Fruit fly (Drosophila melanogaster) whole organism, embryonic: ENCODE measurements around the gene CG6067.

ENCODE experiments used
- ATbp ChIP-seq: fragments of 200-800 bp; sonication (Bioruptor generic); optimal IDR thresholded peaks from 2 replicates; lab custom pipeline; 2017; ENCODE audit warnings: missing biosample characterization, mild to moderate bottlenecking, missing genetic modification characterization, missing genetic modification reagents
- CG10543 ChIP-seq: fragments of 200-800 bp; sonication (Bioruptor generic); optimal IDR thresholded peaks from 3 replicates; lab custom pipeline; 2017; ENCODE audit warnings: missing biosample characterization, mild to moderate bottlenecking, missing genetic modification characterization, moderate library complexity
- CG11085 ChIP-seq: fragments of 200-800 bp; sonication (Bioruptor generic); IDR thresholded peaks from 2 replicates; pipeline ENCODE4 v1.3.6; 2022; ENCODE audit warnings: missing biosample characterization, missing genetic modification characterization
- CG12071 ChIP-seq: fragments of 200-800 bp; sonication (Bioruptor generic); optimal IDR thresholded peaks from 3 replicates; lab custom pipeline; 2018; ENCODE audit warnings: missing biosample characterization, mild to moderate bottlenecking, missing genetic modification characterization
- CG14710 ChIP-seq: fragments of 200-800 bp; sonication (Bioruptor generic); optimal IDR thresholded peaks from 3 replicates; lab custom pipeline; 2019; ENCODE audit warnings: missing biosample characterization, mild to moderate bottlenecking, missing genetic modification characterization, moderate library complexity
- CG1792 ChIP-seq: fragments of 200-800 bp; sonication (Bioruptor generic); optimal IDR thresholded peaks from 2 replicates; lab custom pipeline; 2016; ENCODE audit warnings: missing biosample characterization, missing genetic modification characterization
- CG18599 ChIP-seq: fragments of 200-800 bp; sonication (Bioruptor generic); optimal IDR thresholded peaks from 3 replicates; lab custom pipeline; 2017; ENCODE audit warnings: missing biosample characterization, missing genetic modification characterization, mild to moderate bottlenecking, moderate library complexity, missing genetic modification reagents
- CG30403 ChIP-seq: fragments of 200-800 bp; sonication (Bioruptor generic); optimal IDR thresholded peaks from 3 replicates; lab custom pipeline; 2016; ENCODE audit warnings: missing biosample characterization, missing genetic modification characterization
- CG31365 ChIP-seq: fragments of 200-800 bp; sonication (Bioruptor generic); optimal IDR thresholded peaks from 2 replicates; lab custom pipeline; 2018; ENCODE audit warnings: missing biosample characterization, mild to moderate bottlenecking, missing genetic modification characterization
- CG43689 ChIP-seq: fragments of 200-800 bp; sonication (Bioruptor generic); IDR thresholded peaks from 2 replicates; pipeline ENCODE4 v1.3.6; 2022; ENCODE audit warnings: missing biosample characterization, missing genetic modification characterization
- CG7839 ChIP-seq: fragments of 200-800 bp; sonication (Bioruptor generic); optimal IDR thresholded peaks from 3 replicates; lab custom pipeline; 2018; ENCODE audit warnings: missing biosample characterization, mild to moderate bottlenecking, missing genetic modification characterization, moderate library complexity
- CG7987 ChIP-seq: fragments of 200-800 bp; sonication (Bioruptor generic); optimal IDR thresholded peaks from 2 replicates; lab custom pipeline; 2018; ENCODE audit warnings: missing biosample characterization, mild to moderate bottlenecking, missing genetic modification characterization, moderate library complexity
- Chrac-16 ChIP-seq: fragments of 200-800 bp; sonication (Bioruptor generic); optimal IDR thresholded peaks from 3 replicates; lab custom pipeline; 2016; ENCODE audit warnings: missing biosample characterization, missing genetic modification characterization
- D ChIP-seq, 2 experiments: fragments of 200-800 bp in 1 of 2; fragments of >200 bp in 1 of 2; sonication (Bioruptor generic) in 1 of 2; optimal IDR thresholded peaks; 2 replicates in 1 of 2; 3 replicates in 1 of 2; lab custom pipeline; 2017; ENCODE audit warnings: mild to moderate bottlenecking in 1 of 2, missing biosample characterization in 1 of 2, missing genetic modification characterization in 1 of 2, missing genetic modification reagents in 1 of 2
- Dll ChIP-seq: fragments of 200-800 bp; sonication (Bioruptor generic); IDR thresholded peaks from 4 replicates; pipeline ENCODE4 v1.3.6; 2022; ENCODE audit warnings: missing biosample characterization, missing genetic modification characterization; ENCODE audit not compliant: partially characterized antibody
- Dp ChIP-seq: fragments of 200-800 bp; sonication (Bioruptor generic); optimal IDR thresholded peaks from 2 replicates; lab custom pipeline; 2018; ENCODE audit warnings: missing biosample characterization, mild to moderate bottlenecking, missing genetic modification characterization, moderate library complexity
- Hr39 ChIP-seq: fragments of >200 bp; optimal IDR thresholded peaks from 2 replicates; lab custom pipeline; 2017
- Hsf ChIP-seq: fragments of 200-800 bp; sonication (Bioruptor generic); optimal IDR thresholded peaks from 3 replicates; lab custom pipeline; 2016; ENCODE audit warnings: missing biosample characterization, missing genetic modification characterization
- Med ChIP-seq: fragments of 200-800 bp; sonication (Bioruptor generic); peaks from one replicate; lab custom pipeline; 2016; ENCODE audit warnings: missing biosample characterization, missing genetic modification characterization, mild to moderate bottlenecking, inconsistent platforms, moderate library complexity
- NfI ChIP-seq: fragments of 200-800 bp; sonication (Bioruptor generic); optimal IDR thresholded peaks from 3 replicates; lab custom pipeline; 2018; ENCODE audit warnings: missing biosample characterization, mild to moderate bottlenecking, missing genetic modification characterization, moderate library complexity
- Oli ChIP-seq: fragments of 200-800 bp; sonication (Bioruptor generic); optimal IDR thresholded peaks from 2 replicates; lab custom pipeline; 2018; ENCODE audit warnings: missing biosample characterization, mild to moderate bottlenecking, missing genetic modification characterization, moderate library complexity
- Rx ChIP-seq: fragments of 200-800 bp; sonication (Bioruptor generic); IDR thresholded peaks from 2 replicates; pipeline ENCODE4 v1.3.6; 2022; ENCODE audit warnings: missing biosample characterization, missing genetic modification characterization
- Taf1 ChIP-seq: fragments of 200-800 bp; sonication (Bioruptor generic); IDR thresholded peaks from 2 replicates; pipeline ENCODE4 v1.3.6; 2022; ENCODE audit warnings: missing biosample characterization, missing genetic modification characterization
- Trl ChIP-seq, 3 experiments: fragments of >200 bp in 2 of 3; fragments of 200-800 bp in 1 of 3; sonication (Bioruptor generic) in 1 of 3; optimal IDR thresholded peaks; 2 replicates in 1 of 3; 3 replicates in 2 of 3; lab custom pipeline; 2016 to 2017; ENCODE audit warnings: missing biosample characterization in 1 of 3, missing genetic modification characterization in 1 of 3
- al ChIP-seq: fragments of 200-800 bp; sonication (Bioruptor generic); IDR thresholded peaks from 2 replicates; pipeline ENCODE4 v1.3.6; 2022; ENCODE audit warnings: missing biosample characterization, missing genetic modification characterization
- dysf ChIP-seq: fragments of 200-800 bp; sonication (Bioruptor generic); IDR thresholded peaks from 3 replicates; pipeline ENCODE4 v1.3.6; 2022; ENCODE audit warnings: missing biosample characterization, missing genetic modification characterization
- en ChIP-seq: fragments of 200-800 bp; sonication (Bioruptor generic); optimal IDR thresholded peaks from 2 replicates; lab custom pipeline; 2016; ENCODE audit warnings: missing biosample characterization, missing genetic modification characterization
- gem ChIP-seq: fragments of 200-800 bp; sonication (Bioruptor generic); optimal IDR thresholded peaks from 2 replicates; lab custom pipeline; 2019; ENCODE audit warnings: missing biosample characterization, mild to moderate bottlenecking, missing genetic modification characterization, moderate library complexity
- hkb ChIP-seq, 2 experiments: fragments of 200-800 bp in 1 of 2; fragments of >200 bp in 1 of 2; sonication (Bioruptor generic) in 1 of 2; IDR thresholded peaks in 1 of 2; optimal IDR thresholded peaks in 1 of 2; 2 replicates each; pipeline versions ENCODE4 v1.3.6 to Lab custom; 2017 to 2022; ENCODE audit warnings: missing biosample characterization in 1 of 2, missing genetic modification characterization in 1 of 2
- hth ChIP-seq: fragments of >200 bp; optimal IDR thresholded peaks from 2 replicates; lab custom pipeline; 2017; ENCODE audit warnings: inconsistent platforms
- mam ChIP-seq: fragments of 200-800 bp; sonication (Bioruptor generic); optimal IDR thresholded peaks from 3 replicates; lab custom pipeline; 2016; ENCODE audit warnings: missing biosample characterization, missing genetic modification characterization
- mld ChIP-seq: fragments of 200-800 bp; sonication (Bioruptor generic); IDR thresholded peaks from 3 replicates; pipeline ENCODE4 v1.3.6; 2022; ENCODE audit warnings: missing biosample characterization, missing genetic modification characterization; ENCODE audit not compliant: partially characterized antibody
- nmo ChIP-seq: fragments of 200-800 bp; sonication (Bioruptor generic); optimal IDR thresholded peaks from 2 replicates; lab custom pipeline; 2018; ENCODE audit warnings: missing biosample characterization, mild to moderate bottlenecking, missing genetic modification characterization, moderate library complexity
- pb ChIP-seq: fragments of 200-800 bp; sonication (Bioruptor generic); optimal IDR thresholded peaks from 3 replicates; lab custom pipeline; 2016; ENCODE audit warnings: missing biosample characterization, missing genetic modification characterization
- pho ChIP-seq: fragments of 200-800 bp; sonication (Bioruptor generic); optimal IDR thresholded peaks from 2 replicates; lab custom pipeline; 2016; ENCODE audit warnings: missing biosample characterization, missing genetic modification characterization
- phol ChIP-seq: fragments of 200-800 bp; sonication (Bioruptor generic); optimal IDR thresholded peaks from 3 replicates; lab custom pipeline; 2018; ENCODE audit warnings: missing biosample characterization, mild to moderate bottlenecking, missing genetic modification characterization, moderate library complexity
- rib ChIP-seq: fragments of 200-800 bp; sonication (Bioruptor generic); IDR thresholded peaks from 2 replicates; pipeline ENCODE4 v1.3.6; 2022; ENCODE audit warnings: missing biosample characterization, missing genetic modification characterization
- scrt ChIP-seq: fragments of 200-800 bp; sonication (Bioruptor generic); optimal IDR thresholded peaks from 2 replicates; lab custom pipeline; 2018; ENCODE audit warnings: missing biosample characterization, mild to moderate bottlenecking, missing genetic modification characterization, moderate library complexity
- sim ChIP-seq: fragments of 200-800 bp; sonication (Bioruptor generic); IDR thresholded peaks from 2 replicates; pipeline ENCODE4 v1.3.6; 2022; ENCODE audit warnings: missing biosample characterization, missing genetic modification characterization
- slp2 ChIP-seq: fragments of 200-800 bp; sonication (Bioruptor generic); optimal IDR thresholded peaks from 2 replicates; lab custom pipeline; 2016; ENCODE audit warnings: missing biosample characterization, missing genetic modification characterization
- ssp ChIP-seq: fragments of 200-800 bp; sonication (Bioruptor generic); IDR thresholded peaks from 2 replicates; pipeline ENCODE4 v1.3.6; 2022; ENCODE audit warnings: missing biosample characterization, missing genetic modification characterization
- tap ChIP-seq: fragments of 200-800 bp; optimal IDR thresholded peaks from 3 replicates; lab custom pipeline; 2019; ENCODE audit warnings: missing biosample characterization, mild to moderate bottlenecking, missing genetic modification characterization, moderate library complexity
- wor ChIP-seq: fragments of 200-800 bp; sonication (Bioruptor generic); IDR thresholded peaks from 2 replicates; pipeline ENCODE4 v1.3.6; 2022; ENCODE audit warnings: missing biosample characterization, missing genetic modification characterization

Gene CG6067

DNA sequence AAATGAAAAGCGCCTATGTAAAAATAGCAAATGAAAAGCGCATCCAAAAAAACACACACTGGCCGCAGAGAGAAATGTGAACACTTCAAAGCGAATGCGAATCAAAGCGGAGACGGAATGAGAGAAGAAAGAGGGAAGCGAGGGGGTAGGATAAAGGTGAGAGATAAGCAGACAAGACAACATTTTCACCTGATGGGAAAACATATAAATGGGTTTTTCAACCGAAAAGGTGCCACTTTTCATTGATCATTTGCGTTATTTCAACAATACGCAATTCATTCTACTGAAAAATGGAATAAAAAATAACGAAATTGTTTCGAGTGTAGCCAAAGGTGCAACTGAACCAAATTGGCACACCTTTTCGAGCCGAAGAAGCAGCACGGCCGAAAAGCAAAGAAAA, 21.7 kb downstream of the CG6067 start (continued):
- peak; percentile 19 for TF ChIP-seq Hsf
- peak; percentile 27 for TF ChIP-seq Oli
- peak; percentile 22 for TF ChIP-seq mam (GFP tag; lab: Kevin White, UChicago)
- no peak for TF ChIP-seq mld (GFP tag; lab: Robert Waterston, UW)
- no peak for TF ChIP-seq Trl (optimal IDR thresholded peaks at IDR 0.05; lab: Kevin White, UChicago)
- TF ChIP-seq Trl (GFP tag; optimal IDR thresholded peaks at IDR 0.05; lab: Kevin White, UChicago): no peak
- 0 out of 2 replicates have a peak, but pooled peaks have one; percentile 10 for TF ChIP-seq al (GFP tag; lab: Robert Waterston, UW)
- no peak for TF ChIP-seq Hr39
- TF ChIP-seq CG18599 (GFP tag; lab: Kevin White, UChicago): peak; percentile 0
- no peak for TF ChIP-seq Dp (GFP tag; lab: Kevin White, UChicago)
- no peak for TF ChIP-seq CG31365
- no peak for TF ChIP-seq pb
- TF ChIP-seq hth (lab: Kevin White, UChicago): no peak
- no peak for TF ChIP-seq ATbp (GFP tag; lab: Kevin White, UChicago)
- no peak for TF ChIP-seq NfI
- no peak for TF ChIP-seq rib (GFP tag; lab: Robert Waterston, UW)
- TF ChIP-seq scrt (GFP tag; lab: Kevin White, UChicago): no peak
- no peak for TF ChIP-seq ssp (GFP tag; lab: Robert Waterston, UW)
- TF ChIP-seq CG12071 (GFP tag; lab: Kevin White, UChicago): no peak
- TF ChIP-seq tap (tag; lab: Kevin White, UChicago): no peak
- no peak for TF ChIP-seq CG7987
- TF ChIP-seq sim (GFP tag; lab: Robert Waterston, UW): no peak
- TF ChIP-seq en (GFP tag; lab: Kevin White, UChicago): no peak
- no peak for TF ChIP-seq CG10543 (GFP tag; lab: Kevin White, UChicago)
- TF ChIP-seq CG11085 (GFP tag; lab: Robert Waterston, UW): no peak
- TF ChIP-seq CG7839: peak; percentile 22
- peak; percentile 22 for TF ChIP-seq CG30403 (GFP tag; lab: Kevin White, UChicago)
- no peak for TF ChIP-seq Dll (GFP tag; lab: Robert Waterston, UW)
- no peak for TF ChIP-seq Taf1 (GFP tag; lab: Robert Waterston, UW)
- no peak for TF ChIP-seq hkb (optimal IDR thresholded peaks at IDR 0.05; lab: Kevin White, UChicago)
- no peak for TF ChIP-seq hkb (GFP tag; IDR thresholded peaks at IDR 0.05; lab: Robert Waterston, UW)
- no peak for TF ChIP-seq nmo
- TF ChIP-seq CG43689 (GFP tag; lab: Robert Waterston, UW): no peak
- peak; percentile 41 for TF ChIP-seq gem (tag; lab: Kevin White, UChicago)
- no peak for TF ChIP-seq slp2 (GFP tag; lab: Kevin White, UChicago)
- no peak for TF ChIP-seq D (optimal IDR thresholded peaks at IDR 0.05; lab: Kevin White, UChicago)
- no peak for TF ChIP-seq D (GFP tag; optimal IDR thresholded peaks at IDR 0.05; lab: Kevin White, UChicago)
- TF ChIP-seq Med (GFP tag; lab: Kevin White, UChicago): peak; percentile 78
- peak; percentile 21 for TF ChIP-seq phol (tag; lab: Kevin White, UChicago)
- no peak for TF ChIP-seq wor
- TF ChIP-seq CG14710 (tag; lab: Kevin White, UChicago): no peak
- TF ChIP-seq Rx (GFP tag; lab: Robert Waterston, UW): 0 out of 2 replicates have a peak, but pooled peaks have one; percentile 6
- peak; percentile 41; the same call in 1 of the 3 replicates for TF ChIP-seq dysf (GFP tag; lab: Robert Waterston, UW)
- TF ChIP-seq Chrac-16 (GFP tag; lab: Kevin White, UChicago): no peak
- peak; percentile 9 for TF ChIP-seq CG1792
- no peak for TF ChIP-seq pho
